Worm (Caenorhabditis elegans): ENCODE data around the gene xbx-5.

ce11 chrIII:3781827-3782226 is 22.4 kb downstream of the xbx-5 start:
- TF ChIP-seq egl-27 (tag; optimal IDR thresholded peaks at IDR 0.05) (no peak), nhr-6 (tag; optimal IDR thresholded peaks at IDR 0.05) (no peak), ztf-4 (tag; optimal IDR thresholded peaks at IDR 0.05) (peak; percentile 32)
